Fruit fly (Drosophila melanogaster): ENCODE measurements around the gene Arp5.
A peak's percentile ranks its signal among the peaks of the same experiment; 100 is the strongest.

The Arp5 gene

dm6 chr3R:18215300-18215699, 30.0 kb downstream of the Arp5 start:
- TF ChIP-seq CG32006 (GFP tag; optimal IDR thresholded peaks at IDR 0.05) = peak; percentile 40
- TF ChIP-seq net (GFP tag; optimal IDR thresholded peaks at IDR 0.05) = peak; percentile 8
- no peak for TF ChIP-seq Sox15 (GFP tag; optimal IDR thresholded peaks at IDR 0.05)
- TF ChIP-seq CG6808 (GFP tag; optimal IDR thresholded peaks at IDR 0.05) = no peak
- peak; percentile 58 for TF ChIP-seq Met (GFP tag; optimal IDR thresholded peaks at IDR 0.05)
- TF ChIP-seq lz (GFP tag; optimal IDR thresholded peaks at IDR 0.05) = peak; percentile 63
- no peak for TF ChIP-seq CG4318 (GFP tag; optimal IDR thresholded peaks at IDR 0.05)
- TF ChIP-seq CG9139 (GFP tag; optimal IDR thresholded peaks at IDR 0.05) = no peak
- TF ChIP-seq achi (GFP tag; optimal IDR thresholded peaks at IDR 0.05) = peak; percentile 28
- TF ChIP-seq CG6276 (GFP tag; optimal IDR thresholded peaks at IDR 0.05) = no peak
- peak; percentile 63 for TF ChIP-seq pdm3 (GFP tag; optimal IDR thresholded peaks at IDR 0.05)
- no peak for TF ChIP-seq fd85E (GFP tag; optimal IDR thresholded peaks at IDR 0.05)
- no peak for TF ChIP-seq CG11902 (GFP tag; optimal IDR thresholded peaks at IDR 0.05)
- TF ChIP-seq CG6792 (GFP tag; optimal IDR thresholded peaks at IDR 0.05) = no peak
- no peak for TF ChIP-seq Eip93F (GFP tag; optimal IDR thresholded peaks at IDR 0.05)
- TF ChIP-seq CG10631 (GFP tag; optimal IDR thresholded peaks at IDR 0.05) = peak; percentile 8
- TF ChIP-seq CG3919 (GFP tag; optimal IDR thresholded peaks at IDR 0.05) = no peak
- TF ChIP-seq CG6854 (GFP tag; optimal IDR thresholded peaks at IDR 0.05) = no peak
- peak; percentile 55 for TF ChIP-seq Hr4 (GFP tag; optimal IDR thresholded peaks at IDR 0.05)
- TF ChIP-seq Gug (GFP tag; IDR thresholded peaks at IDR 0.05) = no peak
- TF ChIP-seq eg (GFP tag; IDR thresholded peaks at IDR 0.05) = no peak
- TF ChIP-seq CG1621 (tag; optimal IDR thresholded peaks at IDR 0.05) = no peak
- TF ChIP-seq Lpt (GFP tag; optimal IDR thresholded peaks at IDR 0.05) = peak; percentile 28
- TF ChIP-seq CG10669 (GFP tag; optimal IDR thresholded peaks at IDR 0.05) = no peak
- TF ChIP-seq dsx (GFP tag; optimal IDR thresholded peaks at IDR 0.05; ENCODE audit: poor library complexity, severe bottlenecking) = no peak
- TF ChIP-seq topi (GFP tag; optimal IDR thresholded peaks at IDR 0.05) = peak; percentile 43
- TF ChIP-seq OdsH (GFP tag; optimal IDR thresholded peaks at IDR 0.05) = peak; percentile 57
- TF ChIP-seq CG34406 (GFP tag; optimal IDR thresholded peaks at IDR 0.05) = no peak
- TF ChIP-seq CG8632 (GFP tag; optimal IDR thresholded peaks at IDR 0.05) = no peak
- no peak for TF ChIP-seq Hr38 (GFP tag; optimal IDR thresholded peaks at IDR 0.05)
- TF ChIP-seq CG15336 (GFP tag; IDR thresholded peaks at IDR 0.05) = no peak
- TF ChIP-seq acj6 (GFP tag; optimal IDR thresholded peaks at IDR 0.05) = peak; percentile 44
- peak; percentile 67 for TF ChIP-seq Hr39 (GFP tag; optimal IDR thresholded peaks at IDR 0.05)
- TF ChIP-seq Smox (GFP tag; optimal IDR thresholded peaks at IDR 0.05) = peak; percentile 47
- peak; percentile 28 for TF ChIP-seq Sox102F (GFP tag; optimal IDR thresholded peaks at IDR 0.05)
- TF ChIP-seq CG8119 (GFP tag; IDR thresholded peaks at IDR 0.05) = 0 out of 3 replicates have a peak, but pooled peaks have one; percentile 17
- TF ChIP-seq esn (GFP tag; optimal IDR thresholded peaks at IDR 0.05) = peak; percentile 61
- no peak for TF ChIP-seq Eip78C (GFP tag)
- TF ChIP-seq cyc (GFP tag; optimal IDR thresholded peaks at IDR 0.05) = peak; percentile 50
- no peak for TF ChIP-seq Eip75B (GFP tag; optimal IDR thresholded peaks at IDR 0.05)
- TF ChIP-seq fkh (GFP tag; optimal IDR thresholded peaks at IDR 0.05) = no peak
- no peak for TF ChIP-seq vri (GFP tag; optimal IDR thresholded peaks at IDR 0.05)
- TF ChIP-seq CG11294 (GFP tag; IDR thresholded peaks at IDR 0.05) = no peak
- TF ChIP-seq fd59A (GFP tag; optimal IDR thresholded peaks at IDR 0.05) = no peak
- no peak for TF ChIP-seq ss (GFP tag; optimal IDR thresholded peaks at IDR 0.05)
- peak; percentile 58 for TF ChIP-seq CG31627 (GFP tag; optimal IDR thresholded peaks at IDR 0.05)
- TF ChIP-seq CG6163 (GFP tag; IDR thresholded peaks at IDR 0.05) = no peak
- peak; percentile 32 for TF ChIP-seq Sox14 (GFP tag; optimal IDR thresholded peaks at IDR 0.05)
- TF ChIP-seq dac (GFP tag; optimal IDR thresholded peaks at IDR 0.05) = no peak
- TF ChIP-seq CG16779 (tag; optimal IDR thresholded peaks at IDR 0.05) = no peak
- TF ChIP-seq svp (GFP tag) = peak; percentile 81
- TF ChIP-seq CG11762 (GFP tag; optimal IDR thresholded peaks at IDR 0.05; ENCODE audit: insufficient read depth) = no peak
- no peak for TF ChIP-seq Blimp-1 (GFP tag; optimal IDR thresholded peaks at IDR 0.05)

Data from whole organism, prepupa.